Worm (Caenorhabditis elegans) whole organism, L4/young adult: Measurements from ENCODE around the gene W07A12.4.

Experiments
- W03F9.2 ChIP-seq: fragments of 150-350 bp; optimal IDR thresholded peaks from 2 replicates; lab custom pipeline; 2014; ENCODE audit warnings: missing biosample characterization, missing genetic modification characterization
- dao-5 ChIP-seq: sonication (generic microtip); optimal IDR thresholded peaks from 2 replicates; lab custom pipeline; 2016; ENCODE audit warnings: missing genotype, missing genetic modification characterization, moderate library complexity, missing compliant biosample characterization
- him-1 ChIP-seq: sonication (generic microtip); optimal IDR thresholded peaks from 2 replicates; lab custom pipeline; 2016; ENCODE audit warnings: missing genotype, missing genetic modification reagents, missing genetic modification characterization, missing compliant biosample characterization

ce11 chrII:9194195-9194594 is 48.1 kb downstream of the W07A12.4 start, which contains the start of gene twk-4:
- no peak for TF ChIP-seq dao-5
- TF ChIP-seq W03F9.2, result no peak
- TF ChIP-seq him-1 (tag; lab: Kevin White, UChicago), result no peak
